Worm (Caenorhabditis elegans) whole organism, L1 larva: ENCODE results near the gene Y73C8C.8.

Experiments used
- elt-3 ChIP-seq, 6 experiments: fragments of 150-350 bp in 1 of 6; sonication (generic microtip); optimal IDR thresholded peaks; 2 replicates each; lab custom pipeline; 2017 to 2018; ENCODE audit warnings: missing biosample characterization in 6 of 6, missing genetic modification characterization in 6 of 6, inconsistent platforms in 1 of 6
- nhr-19 ChIP-seq: fragments of 200-800 bp; sonication (Bioruptor generic); conservative IDR thresholded peaks from 2 replicates; pipeline ENCODE4 v1.3.6; 2022; ENCODE audit warnings: missing genetic modification characterization, missing compliant biosample characterization
- pag-3 ChIP-seq: sonication (generic microtip); optimal IDR thresholded peaks from 2 replicates; lab custom pipeline; 2017; ENCODE audit warnings: missing genetic modification characterization, mild to moderate bottlenecking, missing compliant biosample characterization, antibody characterized with exemption, borderline replicate concordance; ENCODE audit not compliant: insufficient read depth
- pqm-1 ChIP-seq: sonication (generic microtip); optimal IDR thresholded peaks from 3 replicates; lab custom pipeline; 2017; ENCODE audit warnings: missing biosample characterization, missing genetic modification characterization
- tbx-2 ChIP-seq: sonication (generic microtip); optimal IDR thresholded peaks from 2 replicates; lab custom pipeline; 2016; ENCODE audit warnings: missing genetic modification characterization, missing compliant biosample characterization

DNA sequence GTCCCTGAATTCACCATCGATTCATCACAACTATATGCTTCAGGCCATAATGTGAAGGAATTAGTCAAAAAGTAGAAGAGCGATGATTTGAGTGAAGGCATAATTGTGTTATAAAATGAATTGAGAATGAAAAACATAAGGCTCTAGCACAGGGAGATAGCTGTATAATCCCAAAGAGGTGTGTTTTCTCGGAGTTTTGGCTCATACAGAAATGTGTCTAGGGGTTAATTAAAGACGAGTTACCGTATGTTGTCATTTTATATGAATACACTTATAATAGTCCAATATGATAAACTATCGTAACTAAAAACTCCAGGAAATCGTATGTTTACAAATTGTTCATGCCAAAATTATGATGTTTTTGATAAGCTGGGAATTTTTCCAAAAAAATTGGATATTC lies 32.9 kb downstream of the Y73C8C.8 start, which contains the start of gene srt-5:
- no peak for TF ChIP-seq nhr-19 (GFP tag; lab: Robert Waterston, UW)
- no peak for TF ChIP-seq pag-3 (tag; lab: Kevin White, UChicago)
- no peak for TF ChIP-seq tbx-2 (tag; lab: Kevin White, UChicago)
- no peak for TF ChIP-seq elt-3 (tag; optimal IDR thresholded peaks at IDR 0.05; lab: Kevin White, UChicago)
- no peak for TF ChIP-seq pqm-1 (tag; lab: Kevin White, UChicago)
